Fruit fly (Drosophila melanogaster): Measurements from ENCODE around the gene lmgA.

DNA sequence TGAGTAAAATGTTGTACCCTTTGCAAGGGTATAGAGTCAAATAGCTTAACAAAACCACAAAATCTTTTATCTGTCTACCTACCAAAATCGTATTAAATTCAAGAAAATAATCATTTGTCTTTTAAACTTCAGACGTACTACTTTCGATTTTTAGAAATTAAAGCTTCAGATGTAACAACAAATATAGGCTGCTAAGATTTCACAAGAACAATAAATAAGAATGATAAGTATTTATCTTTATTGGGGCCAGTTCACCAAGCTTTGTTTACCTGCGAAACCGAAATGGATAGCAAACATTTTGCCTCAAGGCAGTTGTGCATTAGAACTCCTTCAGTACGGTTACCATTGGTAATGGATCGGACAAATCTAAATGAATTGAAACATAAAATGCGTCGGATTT, 38.0 kb downstream of the lmgA start, which contains the start of gene CG43400:
- no peak for TF ChIP-seq CG8478 (optimal IDR thresholded peaks at IDR 0.05)
- TF ChIP-seq CTCF (optimal IDR thresholded peaks at IDR 0.05) = no peak

Data from S2 (cell line).